Worm (Caenorhabditis elegans) whole organism, L3 larva: Measurements from ENCODE around the gene F19H8.2.

Source experiments
- R02D3.7 ChIP-seq: fragments of 150-350 bp; optimal IDR thresholded peaks from 2 replicates; lab custom pipeline; 2014; ENCODE audit warnings: missing biosample characterization, missing genetic modification characterization
- ZK546.5 ChIP-seq: sonication (generic microtip); optimal IDR thresholded peaks from 2 replicates; lab custom pipeline; 2017; ENCODE audit warnings: missing biosample characterization, missing genetic modification characterization
- aly-2 ChIP-seq: fragments of 150-350 bp; optimal IDR thresholded peaks from 2 replicates; lab custom pipeline; 2014; ENCODE audit warnings: missing biosample characterization, missing genetic modification characterization
- ama-1 ChIP-seq: fragments of 150-350 bp; optimal IDR thresholded peaks from 2 replicates; lab custom pipeline; 2018
- ceh-16 ChIP-seq: sonication (generic microtip); optimal IDR thresholded peaks from 2 replicates; lab custom pipeline; 2017; ENCODE audit warnings: missing biosample characterization, missing genetic modification characterization
- ceh-82 ChIP-seq: fragments of 150-350 bp; optimal IDR thresholded peaks from 2 replicates; lab custom pipeline; 2014; ENCODE audit warnings: missing biosample characterization, missing genetic modification characterization
- ceh-9 ChIP-seq: sonication (generic microtip); optimal IDR thresholded peaks from 2 replicates; lab custom pipeline; 2018; ENCODE audit warnings: missing biosample characterization, missing genetic modification characterization
- daf-12 ChIP-seq: fragments of 150-350 bp; optimal IDR thresholded peaks from 2 replicates; lab custom pipeline; 2014; ENCODE audit warnings: missing biosample characterization, missing genetic modification reagents, missing genetic modification characterization
- egl-27 ChIP-seq: sonication (generic microtip); optimal IDR thresholded peaks from 4 replicates; lab custom pipeline; 2017; ENCODE audit warnings: missing biosample characterization, missing genetic modification reagents, missing genetic modification characterization
- elt-1 ChIP-seq: fragments of 150-350 bp; optimal IDR thresholded peaks from 2 replicates; lab custom pipeline; 2014; ENCODE audit warnings: missing biosample characterization, missing genetic modification characterization
- elt-3 ChIP-seq, 3 experiments: fragments of 150-350 bp in 1 of 3; sonication (generic microtip) in 2 of 3; optimal IDR thresholded peaks; 2 replicates in 2 of 3; 4 replicates in 1 of 3; lab custom pipeline; 2014 to 2017; ENCODE audit warnings: missing biosample characterization in 3 of 3, missing genetic modification characterization in 3 of 3
- fkh-2 ChIP-seq: fragments of 150-350 bp; optimal IDR thresholded peaks from 2 replicates; lab custom pipeline; 2014; ENCODE audit warnings: missing biosample characterization, missing genetic modification reagents, missing genetic modification characterization
- fos-1 ChIP-seq: fragments of 150-350 bp; optimal IDR thresholded peaks from 2 replicates; lab custom pipeline; 2014; ENCODE audit warnings: missing biosample characterization, missing genetic modification characterization
- hmg-11 ChIP-seq: sonication (generic microtip); optimal IDR thresholded peaks from 2 replicates; lab custom pipeline; 2016; ENCODE audit warnings: missing genetic modification characterization, missing compliant biosample characterization
- jun-1 ChIP-seq: fragments of 150-350 bp; optimal IDR thresholded peaks from 2 replicates; lab custom pipeline; 2014; ENCODE audit warnings: missing biosample characterization, missing genetic modification reagents, missing genetic modification characterization
- lin-15B ChIP-seq: fragments of 150-350 bp; optimal IDR thresholded peaks from 2 replicates; lab custom pipeline; 2014; ENCODE audit warnings: missing biosample characterization, missing genetic modification characterization
- mml-1 ChIP-seq: fragments of 150-350 bp; sonication (generic microtip); optimal IDR thresholded peaks from 3 replicates; lab custom pipeline; 2014; ENCODE audit warnings: missing biosample characterization, missing genetic modification characterization
- nfya-1 ChIP-seq: sonication (generic microtip); optimal IDR thresholded peaks from 2 replicates; lab custom pipeline; 2017; ENCODE audit warnings: missing genetic modification characterization, mild to moderate bottlenecking, missing compliant biosample characterization, antibody characterized with exemption, moderate library complexity; ENCODE audit not compliant: insufficient read depth
- nhr-11 ChIP-seq: fragments of 150-350 bp; optimal IDR thresholded peaks from 2 replicates; lab custom pipeline; 2014; ENCODE audit warnings: missing biosample characterization, missing genetic modification characterization
- nhr-12 ChIP-seq: fragments of 150-350 bp; optimal IDR thresholded peaks from 2 replicates; lab custom pipeline; 2014; ENCODE audit warnings: missing biosample characterization, missing genetic modification characterization
- nhr-23 ChIP-seq: fragments of 150-350 bp; optimal IDR thresholded peaks from 2 replicates; lab custom pipeline; 2014; ENCODE audit warnings: missing biosample characterization, missing genetic modification reagents, missing genetic modification characterization
- nhr-237 ChIP-seq: fragments of 150-350 bp; optimal IDR thresholded peaks from 2 replicates; lab custom pipeline; 2014; ENCODE audit warnings: missing biosample characterization, missing genetic modification characterization
- nhr-25 ChIP-seq: sonication (generic microtip); optimal IDR thresholded peaks from 2 replicates; lab custom pipeline; 2017; ENCODE audit warnings: missing biosample characterization, missing genetic modification characterization
- nhr-28 ChIP-seq: fragments of 150-350 bp; optimal IDR thresholded peaks from 2 replicates; lab custom pipeline; 2014; ENCODE audit warnings: missing biosample characterization, missing genetic modification characterization
- nhr-43 ChIP-seq: sonication (generic microtip); optimal IDR thresholded peaks from 2 replicates; lab custom pipeline; 2016; ENCODE audit warnings: mild to moderate bottlenecking, missing genetic modification characterization, missing compliant biosample characterization; ENCODE audit not compliant: poor library complexity, severe bottlenecking
- nhr-67 ChIP-seq: fragments of 150-350 bp; optimal IDR thresholded peaks from 2 replicates; lab custom pipeline; 2014; ENCODE audit warnings: missing biosample characterization, missing genetic modification characterization
- nhr-76 ChIP-seq: fragments of 150-350 bp; sonication (generic microtip); optimal IDR thresholded peaks from 5 replicates; lab custom pipeline; 2014; ENCODE audit warnings: missing biosample characterization, missing genetic modification characterization
- nhr-77 ChIP-seq: fragments of 150-350 bp; optimal IDR thresholded peaks from 2 replicates; lab custom pipeline; 2014; ENCODE audit warnings: missing biosample characterization, missing genetic modification characterization
- pha-4 ChIP-seq: fragments of 150-350 bp; optimal IDR thresholded peaks from 2 replicates; lab custom pipeline; 2014; ENCODE audit warnings: missing biosample characterization, missing genetic modification reagents, missing genetic modification characterization
- pqm-1 ChIP-seq: fragments of 150-350 bp; optimal IDR thresholded peaks from 2 replicates; lab custom pipeline; 2017; ENCODE audit warnings: missing biosample characterization, missing genetic modification characterization, inconsistent platforms
- sea-2 ChIP-seq: fragments of 150-350 bp; sonication (generic microtip); optimal IDR thresholded peaks from 4 replicates; lab custom pipeline; 2014; ENCODE audit warnings: missing biosample characterization, missing genetic modification reagents, missing genetic modification characterization
- skn-1 ChIP-seq: fragments of 150-350 bp; optimal IDR thresholded peaks from 2 replicates; lab custom pipeline; 2014; ENCODE audit warnings: missing biosample characterization, missing genetic modification characterization
- tbx-2 ChIP-seq: sonication (generic microtip); optimal IDR thresholded peaks from 2 replicates; lab custom pipeline; 2016; ENCODE audit warnings: mild to moderate bottlenecking, missing genetic modification characterization, missing compliant biosample characterization
- unc-62 ChIP-seq: fragments of 150-350 bp; sonication (generic microtip); optimal IDR thresholded peaks from 4 replicates; lab custom pipeline; 2014; ENCODE audit warnings: missing biosample characterization, missing genetic modification reagents, missing genetic modification characterization

F19H8.2 gene

ce11 chrII:14627330-14627729 is 21.7 kb upstream of the F19H8.2 start, which contains the start of gene tag-297:
TSS of gene tag-297 (plus strand) at chrII:14627630.
- no peak for TF ChIP-seq skn-1
- no peak for TF ChIP-seq ceh-16
- no peak for TF ChIP-seq nfya-1 (tag; lab: Kevin White, UChicago)
- TF ChIP-seq tbx-2 (tag; lab: Kevin White, UChicago): no peak
- no peak for TF ChIP-seq fkh-2 (tag; lab: Kevin White, UChicago)
- no peak for TF ChIP-seq elt-1 (tag; lab: Kevin White, UChicago)
- TF ChIP-seq mml-1 (tag; lab: Kevin White, UChicago): no peak
- no peak for TF ChIP-seq ceh-9 (tag; lab: Kevin White, UChicago)
- TF ChIP-seq lin-15B: no peak
- no peak for TF ChIP-seq nhr-237 (tag; lab: Kevin White, UChicago)

ce11 chrII:14626883-14627282 is 21.2 kb upstream of the F19H8.2 start:
- TF ChIP-seq sea-2 (GFP tag; lab: Kevin White, UChicago) (no peak), nhr-28 (tag; lab: Kevin White, UChicago) (no peak), nhr-23 (tag; lab: Kevin White, UChicago) (peak; percentile 22), nhr-77 (no peak), fos-1 (no peak), nhr-25 (tag; lab: Kevin White, UChicago) (peak; percentile 19), nhr-43 (tag; lab: Kevin White, UChicago) (no peak), ceh-82 (tag; lab: Kevin White, UChicago) (no peak), ZK546.5 (tag; lab: Kevin White, UChicago) (no peak), ceh-9 (tag; lab: Kevin White, UChicago) (no peak), nhr-67 (tag; lab: Kevin White, UChicago) (no peak)

ce11 chrII:14622758-14623157 is 17.1 kb upstream of the F19H8.2 start, which contains the start of gene mltn-10:
TSS of gene mltn-10 (plus strand) at chrII:14623058.
- TF ChIP-seq jun-1 (tag; lab: Kevin White, UChicago): no peak
- TF ChIP-seq R02D3.7 (tag; lab: Kevin White, UChicago): no peak
- no peak for TF ChIP-seq ZK546.5 (tag; lab: Kevin White, UChicago)
- no peak for TF ChIP-seq pha-4 (tag; lab: Kevin White, UChicago)
- TF ChIP-seq aly-2: no peak
- TF ChIP-seq mml-1 (tag; lab: Kevin White, UChicago): no peak
- no peak for TF ChIP-seq hmg-11 (tag; lab: Kevin White, UChicago)
- no peak for TF ChIP-seq nhr-77
- TF ChIP-seq nhr-237 (tag; lab: Kevin White, UChicago): no peak
- no peak for TF ChIP-seq egl-27 (tag; lab: Kevin White, UChicago)
- TF ChIP-seq skn-1: no peak
- TF ChIP-seq, all 47 proteins: peak for 0

- TF ChIP-seq elt-1 (tag; lab: Kevin White, UChicago) (no peak), pqm-1 (tag; lab: Kevin White, UChicago) (no peak), R02D3.7 (tag; lab: Kevin White, UChicago) (no peak), daf-12 (no peak), nhr-76 (no peak), nhr-11 (tag; lab: Kevin White, UChicago) (no peak), pha-4 (tag; lab: Kevin White, UChicago) (no peak), nhr-77 (no peak), ama-1 (no peak), unc-62 (GFP tag; lab: Kevin White, UChicago) (no peak), skn-1 (no peak), ZK546.5 (tag; lab: Kevin White, UChicago) (no peak), nhr-12 (tag; lab: Kevin White, UChicago) (no peak), sea-2 (GFP tag; lab: Kevin White, UChicago) (no peak), nfya-1 (tag; lab: Kevin White, UChicago) (no peak), ceh-9 (tag; lab: Kevin White, UChicago) (no peak)
- TF ChIP-seq, all 47 proteins: peak for 0
These were observed 15.1 kb upstream of the F19H8.2 start for ce11 chrII:14620730-14621129.

- peak in 2 of 3 experiments; percentile 3 to 68 for TF ChIP-seq elt-3 (tag; optimal IDR thresholded peaks at IDR 0.05; lab: Kevin White, UChicago)
- TF ChIP-seq nfya-1 (tag; lab: Kevin White, UChicago): no peak
- peak; percentile 74 for TF ChIP-seq nhr-43 (tag; lab: Kevin White, UChicago)
- TF ChIP-seq skn-1: no peak
These were observed 14.1 kb upstream of the F19H8.2 start for ce11 chrII:14619806-14620205.
